Worm (Caenorhabditis elegans): ENCODE measurements around the gene T28A8.8.

T28A8.8 gene

DNA sequence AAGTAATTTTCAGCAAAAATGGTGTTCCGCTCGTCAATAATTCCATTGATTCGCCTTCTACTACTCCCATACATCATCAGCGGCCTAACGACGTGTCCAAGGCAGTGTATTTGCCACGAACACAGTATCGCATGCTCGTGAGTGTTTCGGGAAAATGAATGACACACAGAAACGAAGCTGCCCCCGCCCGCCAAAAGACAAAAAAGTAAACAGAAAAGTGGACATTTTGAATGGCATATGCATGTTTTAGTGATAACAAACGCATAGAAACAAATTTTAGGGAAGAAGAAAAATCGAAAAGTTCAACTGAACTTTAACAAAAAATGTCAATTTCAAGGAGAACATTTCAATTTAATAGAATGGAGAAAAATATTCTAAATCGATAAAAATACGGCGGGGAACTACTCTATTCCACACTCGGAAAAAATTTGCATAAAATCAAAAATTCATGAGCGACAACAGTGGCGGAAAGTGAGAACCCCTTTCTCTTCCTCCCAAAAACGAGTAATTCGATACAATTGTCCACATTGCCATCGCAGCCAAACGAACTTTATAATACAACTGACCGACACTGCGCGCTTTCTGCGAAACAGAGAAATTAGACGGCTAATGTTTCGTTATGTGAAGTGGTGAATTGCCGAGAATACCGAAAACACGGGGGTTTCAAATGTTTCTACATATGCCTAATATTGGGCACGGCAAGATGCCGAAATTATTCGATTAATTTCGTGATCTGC lies 26.1 kb downstream of the T28A8.8 start:
- no peak for TF ChIP-seq rnt-1 (tag; optimal IDR thresholded peaks at IDR 0.05)
- peak; percentile 41 for TF ChIP-seq blmp-1 (tag; optimal IDR thresholded peaks at IDR 0.05)

- TF ChIP-seq efl-3 (GFP tag; optimal IDR thresholded peaks at IDR 0.05) (no peak), nhr-47 (tag; optimal IDR thresholded peaks at IDR 0.05) (peak; percentile 80), nhr-237 (tag; optimal IDR thresholded peaks at IDR 0.05) (no peak), nhr-85 (tag) (no peak), sox-4 (tag; optimal IDR thresholded peaks at IDR 0.05) (no peak), C34B4.2 (tag; optimal IDR thresholded peaks at IDR 0.05) (no peak), nhr-71 (tag; optimal IDR thresholded peaks at IDR 0.05) (peak; percentile 79), lir-3 (tag; optimal IDR thresholded peaks at IDR 0.05; ENCODE audit: poor library complexity) (no peak), nhr-90 (tag; optimal IDR thresholded peaks at IDR 0.05; ENCODE audit: poor library complexity) (peak; percentile 49), blmp-1 (tag; optimal IDR thresholded peaks at IDR 0.05) (peak; percentile 98), dsc-1 (tag; optimal IDR thresholded peaks at IDR 0.05) (peak; percentile 63), Y116A8C.19 (tag; optimal IDR thresholded peaks at IDR 0.05; ENCODE audit: borderline replicate concordance) (no peak), snu-23 (GFP tag; optimal IDR thresholded peaks at IDR 0.05) (peak; percentile 74), lsy-2 (tag; optimal IDR thresholded peaks at IDR 0.05) (peak; percentile 71 to 79), ets-5 (GFP tag; IDR thresholded peaks at IDR 0.05) (no peak), zag-1 (tag; optimal IDR thresholded peaks at IDR 0.05) (no peak), pax-3 (tag; optimal IDR thresholded peaks at IDR 0.05) (no peak), elt-2 (tag; optimal IDR thresholded peaks at IDR 0.05) (no peak), aly-2 (tag; optimal IDR thresholded peaks at IDR 0.05) (no peak), ceh-8 (GFP tag; optimal IDR thresholded peaks at IDR 0.05) (no peak), efl-1 (optimal IDR thresholded peaks at IDR 0.05) (peak; percentile 87 to 89), efl-1 (GFP tag; optimal IDR thresholded peaks at IDR 0.05 in 1 of 2) (peak; percentile 87 to 98), nhr-11 (tag; optimal IDR thresholded peaks at IDR 0.05) (no peak), tlp-1 (tag; optimal IDR thresholded peaks at IDR 0.05) (no peak), unc-98 (GFP tag; IDR thresholded peaks at IDR 0.05) (no peak), C16A3.4 (tag; optimal IDR thresholded peaks at IDR 0.05) (peak; percentile 65), nhr-76 (tag; optimal IDR thresholded peaks at IDR 0.05) (no peak), ceh-82 (tag; optimal IDR thresholded peaks at IDR 0.05) (peak; percentile 62 to 87 (median 70)), tbx-2 (tag; optimal IDR thresholded peaks at IDR 0.05) (peak; percentile 52), lin-14 (GFP tag; optimal IDR thresholded peaks at IDR 0.05) (peak; percentile 78), C04F5.9 (tag; optimal IDR thresholded peaks at IDR 0.05) (no peak), grh-1 (GFP tag; IDR thresholded peaks at IDR 0.05) (no peak; the same call in 1 of the 2 replicates), nhr-28 (tag; optimal IDR thresholded peaks at IDR 0.05) (no peak), aha-1 (tag; optimal IDR thresholded peaks at IDR 0.05) (no peak), unc-30 (tag; optimal IDR thresholded peaks at IDR 0.05) (no peak), mdl-1 (tag; optimal IDR thresholded peaks at IDR 0.05) (peak in 1 of 2 experiments; percentile 38), unc-86 (tag; optimal IDR thresholded peaks at IDR 0.05) (peak; percentile 58), egl-27 (tag; optimal IDR thresholded peaks at IDR 0.05) (no peak), ces-1 (GFP tag; optimal IDR thresholded peaks at IDR 0.05) (no peak), nhr-19 (GFP tag; conservative IDR thresholded peaks at IDR 0.05) (peak; percentile 60), unc-62 (GFP tag; optimal IDR thresholded peaks at IDR 0.05) (no peak), ztf-11 (tag; optimal IDR thresholded peaks at IDR 0.05) (no peak), lin-39 (tag; optimal IDR thresholded peaks at IDR 0.05) (peak; percentile 23), xbp-1 (tag; optimal IDR thresholded peaks at IDR 0.05) (peak; percentile 51), hpl-2 (GFP tag; optimal IDR thresholded peaks at IDR 0.05) (no peak), ceh-88 (GFP tag; IDR thresholded peaks at IDR 0.05) (no peak), sup-37 (GFP tag; optimal IDR thresholded peaks at IDR 0.05) (no peak), fkh-10 (GFP tag; optimal IDR thresholded peaks at IDR 0.05) (peak; percentile 16), fos-1 (tag; optimal IDR thresholded peaks at IDR 0.05) (peak; percentile 9)
Measured at ce11 chrIII:13530017-13530416, 27.4 kb downstream of the T28A8.8 start.
